Fruit fly (Drosophila melanogaster): ENCODE results near the gene Cpr12A.

DNA sequence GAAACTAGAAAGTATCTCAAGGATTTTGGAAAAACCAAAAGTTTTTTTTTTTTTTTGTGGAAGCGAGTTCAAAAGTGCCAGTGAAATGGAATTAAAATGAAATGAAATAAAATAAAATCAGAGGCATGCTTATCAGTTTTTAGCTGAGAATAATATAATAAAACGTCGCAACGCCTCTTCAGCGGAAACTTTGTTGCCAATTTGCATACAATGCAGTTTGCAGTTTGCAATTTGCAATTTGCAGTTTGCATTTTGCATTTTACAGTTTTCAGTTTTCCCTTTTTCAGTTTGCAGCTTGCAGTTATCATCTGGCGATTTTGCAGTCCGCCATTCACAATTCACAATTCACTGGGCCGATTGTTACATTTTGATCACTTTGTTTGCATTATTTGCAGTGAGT is 25.4 kb downstream of the Cpr12A start:
- no peak for TF ChIP-seq CG34367 (tag; optimal IDR thresholded peaks at IDR 0.05)
- TF ChIP-seq CG4496 (GFP tag; IDR thresholded peaks at IDR 0.05) = no peak
- TF ChIP-seq CG13204 (GFP tag; optimal IDR thresholded peaks at IDR 0.05) = no peak
- TF ChIP-seq CG17806 (tag; optimal IDR thresholded peaks at IDR 0.05) = no peak

Data from whole organism, pupa.